Fruit fly (Drosophila melanogaster) whole organism, prepupa: ENCODE results near the gene CG4702.

Source experiments
- Blimp-1 ChIP-seq: fragments of 200-800 bp; sonication (Bioruptor generic); optimal IDR thresholded peaks from 3 replicates; lab custom pipeline; 2017; ENCODE audit warnings: missing biosample characterization, missing genetic modification characterization, mild to moderate bottlenecking, moderate library complexity, missing genetic modification reagents
- CG10631 ChIP-seq: fragments of 200-800 bp; sonication (Bioruptor generic); optimal IDR thresholded peaks from 2 replicates; lab custom pipeline; 2016; ENCODE audit warnings: missing biosample characterization, missing genetic modification characterization
- CG11294 ChIP-seq: fragments of 200-800 bp; sonication (Bioruptor generic); IDR thresholded peaks from 2 replicates; pipeline ENCODE4 v1.3.6; 2022; ENCODE audit warnings: missing biosample characterization, missing genetic modification characterization
- CG11902 ChIP-seq: fragments of 200-800 bp; sonication (Bioruptor generic); optimal IDR thresholded peaks from 3 replicates; lab custom pipeline; 2016; ENCODE audit warnings: missing biosample characterization, missing genetic modification characterization
- CG31627 ChIP-seq: fragments of 200-800 bp; sonication (Bioruptor generic); optimal IDR thresholded peaks from 3 replicates; lab custom pipeline; 2016; ENCODE audit warnings: missing biosample characterization, missing genetic modification characterization
- CG32006 ChIP-seq: fragments of 200-800 bp; sonication (Bioruptor generic); optimal IDR thresholded peaks from 3 replicates; lab custom pipeline; 2017; ENCODE audit warnings: missing biosample characterization, mild to moderate bottlenecking, missing genetic modification characterization
- CG34406 ChIP-seq: fragments of 200-800 bp; sonication (Bioruptor generic); optimal IDR thresholded peaks from 3 replicates; lab custom pipeline; 2016; ENCODE audit warnings: missing biosample characterization, missing genetic modification characterization
- CG3919 ChIP-seq: fragments of 200-800 bp; sonication (Bioruptor generic); optimal IDR thresholded peaks from 3 replicates; lab custom pipeline; 2016; ENCODE audit warnings: missing biosample characterization, missing genetic modification characterization
- CG4318 ChIP-seq: fragments of 200-800 bp; sonication (Bioruptor generic); optimal IDR thresholded peaks from 3 replicates; lab custom pipeline; 2017; ENCODE audit warnings: missing biosample characterization, mild to moderate bottlenecking, missing genetic modification characterization
- CG6276 ChIP-seq: fragments of 200-800 bp; sonication (Bioruptor generic); optimal IDR thresholded peaks from 2 replicates; lab custom pipeline; 2017; ENCODE audit warnings: missing biosample characterization, mild to moderate bottlenecking, missing genetic modification characterization
- CG6792 ChIP-seq: fragments of 200-800 bp; sonication (Bioruptor generic); optimal IDR thresholded peaks from 3 replicates; lab custom pipeline; 2016; ENCODE audit warnings: missing biosample characterization, missing genetic modification characterization
- CG6808 ChIP-seq: fragments of 200-800 bp; sonication (Bioruptor generic); optimal IDR thresholded peaks from 3 replicates; lab custom pipeline; 2017; ENCODE audit warnings: missing biosample characterization, missing genetic modification characterization, mild to moderate bottlenecking, moderate library complexity, missing genetic modification reagents
- CG8119 ChIP-seq: fragments of 200-800 bp; sonication (Bioruptor generic); IDR thresholded peaks from 3 replicates; pipeline ENCODE4 v1.3.6; 2022; ENCODE audit warnings: missing biosample characterization, missing genetic modification characterization
- CG8319 ChIP-seq: fragments of 200-800 bp; sonication (Bioruptor generic); optimal IDR thresholded peaks from 3 replicates; lab custom pipeline; 2016; ENCODE audit warnings: missing biosample characterization, missing genetic modification characterization
- CG8632 ChIP-seq: fragments of 200-800 bp; sonication (Bioruptor generic); optimal IDR thresholded peaks from 3 replicates; lab custom pipeline; 2016; ENCODE audit warnings: missing biosample characterization, missing genetic modification characterization
- CG9139 ChIP-seq: fragments of 200-800 bp; sonication (Bioruptor generic); optimal IDR thresholded peaks from 3 replicates; lab custom pipeline; 2017; ENCODE audit warnings: missing biosample characterization, mild to moderate bottlenecking, missing genetic modification characterization
- Eip75B ChIP-seq: fragments of 200-800 bp; sonication (Bioruptor generic); optimal IDR thresholded peaks from 3 replicates; lab custom pipeline; 2016; ENCODE audit warnings: missing biosample characterization, missing genetic modification characterization
- Eip93F ChIP-seq: fragments of 200-800 bp; sonication (Bioruptor generic); optimal IDR thresholded peaks from 2 replicates; lab custom pipeline; 2016; ENCODE audit warnings: missing biosample characterization, mild to moderate bottlenecking, missing genetic modification characterization
- Ets96B ChIP-seq: fragments of 200-800 bp; optimal IDR thresholded peaks from 2 replicates; lab custom pipeline; 2019; ENCODE audit warnings: missing biosample characterization, mild to moderate bottlenecking, missing genetic modification characterization, moderate library complexity
- Hr38 ChIP-seq: sonication (Bioruptor generic); optimal IDR thresholded peaks from 2 replicates; lab custom pipeline; 2016; ENCODE audit warnings: missing biosample characterization, missing genetic modification characterization
- Hr39 ChIP-seq: fragments of 200-800 bp; sonication (Bioruptor generic); optimal IDR thresholded peaks from 2 replicates; lab custom pipeline; 2016; ENCODE audit warnings: missing biosample characterization, missing genetic modification characterization
- Lpt ChIP-seq: fragments of 200-800 bp; sonication (Bioruptor generic); optimal IDR thresholded peaks from 3 replicates; lab custom pipeline; 2016; ENCODE audit warnings: missing biosample characterization, missing genetic modification characterization
- OdsH ChIP-seq: fragments of 200-800 bp; sonication (Bioruptor generic); optimal IDR thresholded peaks from 3 replicates; lab custom pipeline; 2016; ENCODE audit warnings: missing biosample characterization, missing genetic modification characterization
- Smox ChIP-seq: fragments of 200-800 bp; sonication (Bioruptor generic); optimal IDR thresholded peaks from 3 replicates; lab custom pipeline; 2016; ENCODE audit warnings: missing biosample characterization, missing genetic modification characterization
- Sox102F ChIP-seq: fragments of 200-800 bp; sonication (Bioruptor generic); optimal IDR thresholded peaks from 2 replicates; lab custom pipeline; 2016; ENCODE audit warnings: missing biosample characterization, mild to moderate bottlenecking, missing genetic modification characterization
- Sox14 ChIP-seq: fragments of 200-800 bp; sonication (Bioruptor generic); optimal IDR thresholded peaks from 3 replicates; lab custom pipeline; 2016; ENCODE audit warnings: missing biosample characterization, missing genetic modification characterization
- acj6 ChIP-seq: fragments of 200-800 bp; sonication (Bioruptor generic); optimal IDR thresholded peaks from 3 replicates; lab custom pipeline; 2016; ENCODE audit warnings: missing biosample characterization, missing genetic modification characterization
- cyc ChIP-seq: fragments of 200-800 bp; sonication (Bioruptor generic); optimal IDR thresholded peaks from 3 replicates; lab custom pipeline; 2016; ENCODE audit warnings: missing biosample characterization, missing genetic modification characterization
- dac ChIP-seq: fragments of 200-800 bp; sonication (Bioruptor generic); optimal IDR thresholded peaks from 2 replicates; lab custom pipeline; 2017; ENCODE audit warnings: missing biosample characterization, mild to moderate bottlenecking, missing genetic modification characterization
- esn ChIP-seq: fragments of 200-800 bp; sonication (Bioruptor generic); optimal IDR thresholded peaks from 2 replicates; lab custom pipeline; 2016; ENCODE audit warnings: missing biosample characterization, mild to moderate bottlenecking, missing genetic modification characterization, moderate library complexity
- fd59A ChIP-seq: fragments of 200-800 bp; sonication (Bioruptor generic); optimal IDR thresholded peaks from 2 replicates; lab custom pipeline; 2017; ENCODE audit warnings: missing biosample characterization, mild to moderate bottlenecking, missing genetic modification characterization, missing genetic modification reagents
- fkh ChIP-seq: fragments of 200-800 bp; sonication (Bioruptor generic); optimal IDR thresholded peaks from 3 replicates; lab custom pipeline; 2017; ENCODE audit warnings: missing biosample characterization, mild to moderate bottlenecking, missing genetic modification characterization, moderate library complexity
- lz ChIP-seq: fragments of 200-800 bp; sonication (Bioruptor generic); optimal IDR thresholded peaks from 3 replicates; lab custom pipeline; 2016; ENCODE audit warnings: missing biosample characterization, missing genetic modification characterization
- net ChIP-seq: fragments of 200-800 bp; sonication (Bioruptor generic); optimal IDR thresholded peaks from 3 replicates; lab custom pipeline; 2016; ENCODE audit warnings: missing biosample characterization, missing genetic modification characterization
- ss ChIP-seq, 2 experiments: fragments of 200-800 bp; sonication (Bioruptor generic); optimal IDR thresholded peaks; 2 replicates in 1 of 2; 3 replicates in 1 of 2; lab custom pipeline; 2017 to 2018; ENCODE audit warnings: mild to moderate bottlenecking in 2 of 2, missing biosample characterization in 2 of 2, missing genetic modification characterization in 2 of 2, moderate library complexity in 1 of 2
- svp ChIP-seq: fragments of 200-800 bp; sonication (Bioruptor generic); peaks from one replicate; lab custom pipeline; 2016; ENCODE audit warnings: missing biosample characterization, missing genetic modification characterization
- vri ChIP-seq: fragments of 200-800 bp; sonication (Bioruptor generic); optimal IDR thresholded peaks from 3 replicates; lab custom pipeline; 2016; ENCODE audit warnings: missing biosample characterization, mild to moderate bottlenecking, missing genetic modification characterization

CG4702 gene

DNA sequence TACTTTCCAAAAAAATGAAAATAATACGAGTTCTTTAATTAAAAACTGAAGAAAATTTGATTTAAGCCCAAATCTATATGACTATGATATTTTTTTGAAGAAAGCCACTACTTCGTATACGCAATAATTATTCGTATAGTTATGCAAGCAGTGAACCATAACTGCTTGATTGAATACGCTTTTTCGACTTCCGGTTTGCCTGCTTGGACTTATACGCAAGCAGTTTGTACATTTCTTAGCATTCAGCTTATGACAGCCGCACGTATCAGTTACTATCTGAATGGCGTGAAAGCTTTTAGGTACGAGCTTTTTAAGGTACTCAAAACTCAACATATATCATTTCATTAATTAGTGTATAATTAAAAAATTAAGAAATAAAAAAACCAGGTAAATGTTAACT, 6.8 kb downstream of the CG4702 start (continued):
- TF ChIP-seq cyc, result peak; percentile 86
- TF ChIP-seq fd59A (GFP tag; lab: Kevin White, UChicago), result peak; percentile 45
- peak; percentile 63 for TF ChIP-seq dac (GFP tag; lab: Kevin White, UChicago)
- TF ChIP-seq Blimp-1 (GFP tag; lab: Kevin White, UChicago), result peak; percentile 13
- TF ChIP-seq CG8119 (GFP tag; lab: Robert Waterston, UW), result no peak
- peak; percentile 83 for TF ChIP-seq lz
- no peak for TF ChIP-seq Hr38 (GFP tag; lab: Kevin White, UChicago)
- no peak for TF ChIP-seq esn
- TF ChIP-seq, all 60 proteins: peak for 53

DNA sequence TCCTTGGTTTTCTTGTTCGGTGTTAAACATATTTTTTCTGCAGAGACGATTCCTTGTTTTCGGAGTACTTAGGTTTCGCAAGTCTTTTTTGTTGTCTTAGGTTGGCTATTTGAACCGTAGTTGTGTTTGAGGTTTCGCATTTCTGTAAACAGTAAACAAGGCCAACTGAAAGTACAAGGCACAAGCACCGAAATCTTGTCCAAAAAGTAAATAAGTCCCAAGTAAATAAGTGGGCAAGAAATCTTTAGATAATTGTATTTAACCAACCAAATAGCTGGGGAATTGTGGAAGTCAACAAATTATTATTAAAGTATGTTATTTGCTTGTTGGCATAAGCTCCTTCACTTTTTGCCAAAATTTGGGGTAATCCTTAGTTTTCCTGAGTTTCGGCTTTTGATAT, 14.3 kb downstream of the CG4702 start:
- TF ChIP-seq Hr39, result no peak
- TF ChIP-seq CG4318 (GFP tag; lab: Kevin White, UChicago), result no peak
- TF ChIP-seq CG11294 (GFP tag; lab: Robert Waterston, UW), result no peak
- no peak for TF ChIP-seq ss (GFP tag; optimal IDR thresholded peaks at IDR 0.05; lab: Kevin White, UChicago)
- no peak for TF ChIP-seq Lpt (GFP tag; lab: Kevin White, UChicago)
- TF ChIP-seq CG34406 (GFP tag; lab: Kevin White, UChicago), result no peak
- TF ChIP-seq Ets96B, result no peak
- no peak for TF ChIP-seq CG11902
- TF ChIP-seq fkh (GFP tag; lab: Kevin White, UChicago), result no peak
- TF ChIP-seq Smox (GFP tag; lab: Kevin White, UChicago), result no peak
- TF ChIP-seq CG6792 (GFP tag; lab: Kevin White, UChicago), result no peak
- TF ChIP-seq CG8632 (GFP tag; lab: Kevin White, UChicago), result no peak
- TF ChIP-seq CG6276 (GFP tag; lab: Kevin White, UChicago), result no peak
- TF ChIP-seq lz, result no peak
- no peak for TF ChIP-seq CG10631 (GFP tag; lab: Kevin White, UChicago)
- TF ChIP-seq Sox14 (GFP tag; lab: Kevin White, UChicago), result no peak
- no peak for TF ChIP-seq svp (GFP tag; lab: Kevin White, UChicago)
- no peak for TF ChIP-seq CG8319 (GFP tag; lab: Kevin White, UChicago)
- no peak for TF ChIP-seq Sox102F (GFP tag; lab: Kevin White, UChicago)
- TF ChIP-seq, all 60 proteins: peak for 0

DNA sequence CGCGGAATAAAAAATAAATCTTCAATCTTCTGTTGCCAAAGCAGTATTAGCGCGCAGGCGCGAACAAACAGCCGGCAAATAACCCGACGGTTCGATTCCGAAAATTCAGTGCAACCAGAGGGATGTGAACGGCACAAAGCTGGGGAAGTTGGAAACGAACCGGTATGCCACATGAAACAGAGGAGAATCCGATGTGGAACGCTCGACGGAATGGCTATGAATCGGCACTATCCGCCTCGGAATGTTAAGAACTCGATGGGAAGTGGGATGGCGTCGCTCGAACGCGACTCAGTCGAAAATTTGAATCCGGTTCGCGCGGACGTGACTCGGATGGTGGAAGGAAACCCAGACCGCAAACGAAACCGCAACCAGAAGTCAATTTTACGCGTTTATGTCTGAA, 33.4 kb downstream of the CG4702 start, which contains the start of gene dpr17:
TSS of gene dpr17 (plus strand) at position 289 of the 400 bp plus-strand sequence.
- TF ChIP-seq OdsH (GFP tag; lab: Kevin White, UChicago) (no peak), svp (GFP tag; lab: Kevin White, UChicago) (no peak), CG10631 (GFP tag; lab: Kevin White, UChicago) (no peak), Ets96B (no peak), CG9139 (no peak), Smox (GFP tag; lab: Kevin White, UChicago) (no peak), Hr38 (GFP tag; lab: Kevin White, UChicago) (no peak), CG6792 (GFP tag; lab: Kevin White, UChicago) (no peak), net (GFP tag; lab: Kevin White, UChicago) (no peak), CG31627 (GFP tag; lab: Kevin White, UChicago) (no peak), fd59A (GFP tag; lab: Kevin White, UChicago) (no peak), CG6808 (GFP tag; lab: Kevin White, UChicago) (no peak), Eip75B (GFP tag; lab: Kevin White, UChicago) (no peak)

DNA sequence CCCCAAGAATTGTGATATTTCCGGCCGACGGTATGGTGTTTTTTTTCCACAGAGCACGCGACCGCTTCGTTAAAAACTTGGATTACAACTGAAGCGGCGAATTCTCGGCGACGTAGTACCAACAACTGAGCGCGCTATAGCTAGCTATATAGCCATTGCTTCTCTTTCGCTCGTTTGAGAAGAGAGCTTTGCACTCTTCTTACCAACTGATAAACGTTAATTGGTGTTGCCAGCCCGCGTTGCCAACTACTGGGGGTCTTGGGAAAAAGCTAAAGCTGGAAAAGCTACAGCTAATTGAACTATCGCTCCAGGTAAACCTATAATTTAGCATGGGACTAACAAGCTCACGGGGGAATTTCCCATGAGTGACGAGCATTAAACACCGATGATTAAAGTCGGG, 37.5 kb downstream of the CG4702 start, which contains the start of gene ATP8B:
TSS of gene ATP8B (minus strand) at position 64 of the 400 bp plus-strand sequence.
- no peak for TF ChIP-seq Hr38 (GFP tag; lab: Kevin White, UChicago)
- no peak for TF ChIP-seq CG3919 (GFP tag; lab: Kevin White, UChicago)
- TF ChIP-seq vri (GFP tag; lab: Kevin White, UChicago), result no peak
- TF ChIP-seq lz, result no peak
- TF ChIP-seq fd59A (GFP tag; lab: Kevin White, UChicago), result no peak
- TF ChIP-seq Eip93F (GFP tag; lab: Kevin White, UChicago), result no peak
- TF ChIP-seq Sox14 (GFP tag; lab: Kevin White, UChicago), result no peak
- no peak for TF ChIP-seq acj6
- TF ChIP-seq svp (GFP tag; lab: Kevin White, UChicago), result no peak
- no peak for TF ChIP-seq CG4318 (GFP tag; lab: Kevin White, UChicago)
- TF ChIP-seq CG9139, result no peak
- no peak for TF ChIP-seq CG32006
